Fruit fly (Drosophila melanogaster): ENCODE data around the gene CG43335.

Gene CG43335

DNA sequence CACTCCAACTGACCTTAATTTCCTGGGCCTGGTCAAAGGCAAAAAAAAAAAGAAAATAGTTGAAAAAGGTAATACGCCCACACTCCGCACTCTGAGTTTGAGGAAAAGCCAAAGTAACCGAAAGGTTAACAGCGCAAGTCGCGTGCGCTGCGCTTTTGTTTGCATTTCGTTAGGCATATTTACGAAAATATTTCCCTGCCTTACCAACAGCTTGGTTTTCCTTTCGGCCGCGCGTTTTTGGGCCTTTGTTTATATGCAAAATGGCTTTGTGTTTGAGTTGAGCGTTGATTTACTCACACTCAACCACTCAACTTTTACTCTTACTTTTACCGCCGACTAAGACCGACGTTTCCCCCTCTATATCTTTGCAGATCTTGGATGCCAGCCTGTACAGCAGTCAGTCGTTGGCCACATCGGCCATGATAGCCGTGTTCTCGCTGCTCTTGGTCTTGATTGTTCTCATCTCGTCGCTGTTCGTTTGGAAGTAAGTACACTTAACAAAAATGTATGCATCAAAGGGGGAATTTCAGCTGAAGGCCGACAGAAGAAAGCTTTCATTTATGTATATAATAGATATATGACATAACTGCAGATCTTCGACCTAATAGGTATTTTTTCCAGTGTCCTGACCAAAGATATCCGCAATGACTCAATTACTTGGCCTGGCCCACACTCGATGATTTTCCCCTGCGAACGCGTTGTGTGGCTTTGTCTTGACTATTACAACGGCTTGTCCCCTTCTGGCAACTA, 43.7 kb downstream of the CG43335 start (continued):
- TF ChIP-seq sens-2 (GFP tag; IDR thresholded peaks at IDR 0.05) (no peak; the same call in 1 of the 2 replicates), NK7.1 (GFP tag; optimal IDR thresholded peaks at IDR 0.05) (no peak), Ptx1 (GFP tag; IDR thresholded peaks at IDR 0.05) (no peak), Vsx1 (GFP tag; optimal IDR thresholded peaks at IDR 0.05) (no peak), Tbp (GFP tag; optimal IDR thresholded peaks at IDR 0.05) (no peak), PHDP (tag; optimal IDR thresholded peaks at IDR 0.05) (no peak), Med (GFP tag) (peak; percentile 52), CG6791 (GFP tag; IDR thresholded peaks at IDR 0.05; ENCODE audit: partially characterized antibody) (no peak), ind (GFP tag; optimal IDR thresholded peaks at IDR 0.05) (peak; percentile 9), CG17328 (GFP tag; IDR thresholded peaks at IDR 0.05) (0 out of 2 replicates have a peak, but pooled peaks have one; percentile 13), Lhr (GFP tag; optimal IDR thresholded peaks at IDR 0.05) (no peak), CG14441 (GFP tag; IDR thresholded peaks at IDR 0.05) (no peak), CkIIα-i1 (GFP tag; IDR thresholded peaks at IDR 0.05) (no peak), CG3407 (GFP tag; optimal IDR thresholded peaks at IDR 0.05) (no peak), pb (GFP tag; optimal IDR thresholded peaks at IDR 0.05) (no peak), disco-r (GFP tag; optimal IDR thresholded peaks at IDR 0.05) (no peak), CG4424 (GFP tag; optimal IDR thresholded peaks at IDR 0.05) (no peak), kni (GFP tag; optimal IDR thresholded peaks at IDR 0.05) (peak; percentile 5), Rfx (GFP tag; IDR thresholded peaks at IDR 0.05) (no peak), Mes4 (GFP tag; optimal IDR thresholded peaks at IDR 0.05) (no peak), CG14667 (GFP tag; IDR thresholded peaks at IDR 0.05) (no peak), dmrt11E (tag; optimal IDR thresholded peaks at IDR 0.05) (no peak), slou (GFP tag; optimal IDR thresholded peaks at IDR 0.05) (no peak), CG15514 (GFP tag; optimal IDR thresholded peaks at IDR 0.05) (no peak), CG16863 (GFP tag; optimal IDR thresholded peaks at IDR 0.05) (no peak), chn (GFP tag; optimal IDR thresholded peaks at IDR 0.05) (no peak), grn (GFP tag; optimal IDR thresholded peaks at IDR 0.05) (no peak), odd (GFP tag; optimal IDR thresholded peaks at IDR 0.05) (no peak), Dip3 (GFP tag; optimal IDR thresholded peaks at IDR 0.05) (no peak), ro (GFP tag; IDR thresholded peaks at IDR 0.05) (no peak), zfh1 (GFP tag; IDR thresholded peaks at IDR 0.05) (0 out of 3 replicates have a peak, but pooled peaks have one; percentile 43), nmo (GFP tag; optimal IDR thresholded peaks at IDR 0.05) (no peak), NfI (GFP tag; optimal IDR thresholded peaks at IDR 0.05) (no peak), D19A (tag; optimal IDR thresholded peaks at IDR 0.05) (no peak), fd3F (GFP tag; optimal IDR thresholded peaks at IDR 0.05) (no peak), ewg (GFP tag; optimal IDR thresholded peaks at IDR 0.05) (no peak), Drgx (GFP tag; IDR thresholded peaks at IDR 0.05) (0 out of 2 replicates have a peak, but pooled peaks have one; percentile 20), Doc2 (GFP tag; IDR thresholded peaks at IDR 0.05) (no peak), Ets65A (GFP tag) (peak; percentile 16), CG8478 (optimal IDR thresholded peaks at IDR 0.05) (no peak), HLH54F (GFP tag; optimal IDR thresholded peaks at IDR 0.05) (no peak), CG14710 (tag; optimal IDR thresholded peaks at IDR 0.05) (no peak), CG13296 (GFP tag; optimal IDR thresholded peaks at IDR 0.05) (no peak), dpn (GFP tag; optimal IDR thresholded peaks at IDR 0.05) (no peak), Blimp-1 (GFP tag; optimal IDR thresholded peaks at IDR 0.05) (peak; percentile 33), Meics (GFP tag; optimal IDR thresholded peaks at IDR 0.05) (no peak), cas (GFP tag; IDR thresholded peaks at IDR 0.05) (no peak), zen2 (GFP tag; IDR thresholded peaks at IDR 0.05; ENCODE audit: partially characterized antibody) (no peak), tap (tag; optimal IDR thresholded peaks at IDR 0.05) (no peak), CG12299 (tag; optimal IDR thresholded peaks at IDR 0.05) (no peak), Bdp1 (GFP tag; optimal IDR thresholded peaks at IDR 0.05) (no peak)
